Fruit fly (Drosophila melanogaster) whole organism, embryonic: Measurements from ENCODE around the gene CG5758.

Experiments
- Ada2b ChIP-seq: fragments of 200-800 bp; sonication (Bioruptor generic); IDR thresholded peaks from 2 replicates; pipeline ENCODE4 v1.3.6; 2022; ENCODE audit warnings: missing biosample characterization, missing genetic modification characterization
- CG10366 ChIP-seq: fragments of 200-800 bp; sonication (Bioruptor generic); IDR thresholded peaks from 2 replicates; pipeline ENCODE4 v1.3.6; 2022; ENCODE audit warnings: missing biosample characterization, missing genetic modification characterization
- CG13424 ChIP-seq: fragments of 200-800 bp; sonication (Bioruptor generic); optimal IDR thresholded peaks from 2 replicates; lab custom pipeline; 2019; ENCODE audit warnings: missing biosample characterization, mild to moderate bottlenecking, missing genetic modification characterization, moderate library complexity
- CG14441 ChIP-seq: fragments of 200-800 bp; sonication (Bioruptor generic); IDR thresholded peaks from 2 replicates; pipeline ENCODE4 v1.3.6; 2022; ENCODE audit warnings: missing biosample characterization, missing genetic modification characterization
- CG14667 ChIP-seq: fragments of 200-800 bp; sonication (Bioruptor generic); IDR thresholded peaks from 2 replicates; pipeline ENCODE4 v1.3.6; 2022; ENCODE audit warnings: missing biosample characterization, missing genetic modification characterization
- CG1603 ChIP-seq: fragments of 200-800 bp; sonication (Bioruptor generic); optimal IDR thresholded peaks from 2 replicates; lab custom pipeline; 2019; ENCODE audit warnings: missing biosample characterization, mild to moderate bottlenecking, missing genetic modification characterization, moderate library complexity
- CG16813 ChIP-seq: fragments of 200-800 bp; sonication (Bioruptor generic); IDR thresholded peaks from 3 replicates; pipeline ENCODE4 v1.3.6; 2022; ENCODE audit warnings: missing biosample characterization, missing genetic modification characterization; ENCODE audit not compliant: partially characterized antibody
- CG16815 ChIP-seq: fragments of 200-800 bp; sonication (Bioruptor generic); optimal IDR thresholded peaks from 3 replicates; lab custom pipeline; 2017; ENCODE audit warnings: missing biosample characterization, mild to moderate bottlenecking, missing genetic modification characterization
- CG18619 ChIP-seq: fragments of 200-800 bp; sonication (Bioruptor generic); optimal IDR thresholded peaks from 3 replicates; lab custom pipeline; 2017; ENCODE audit warnings: missing biosample characterization, mild to moderate bottlenecking, missing genetic modification characterization
- CG30020 ChIP-seq: fragments of 200-800 bp; optimal IDR thresholded peaks from 2 replicates; lab custom pipeline; 2019; ENCODE audit warnings: missing biosample characterization, mild to moderate bottlenecking, missing genetic modification characterization, moderate library complexity
- CG31224 ChIP-seq: fragments of 200-800 bp; sonication (Bioruptor generic); IDR thresholded peaks from 2 replicates; pipeline ENCODE4 v1.3.6; 2022; ENCODE audit warnings: missing biosample characterization, missing genetic modification characterization
- CG3163 ChIP-seq: fragments of 200-800 bp; sonication (Bioruptor generic); optimal IDR thresholded peaks from 3 replicates; lab custom pipeline; 2016; ENCODE audit warnings: missing biosample characterization, missing genetic modification characterization
- CG32767 ChIP-seq: fragments of 200-800 bp; sonication (Bioruptor generic); IDR thresholded peaks from 2 replicates; pipeline ENCODE4 v1.3.6; 2022; ENCODE audit warnings: missing biosample characterization, missing genetic modification characterization
- CG34422 ChIP-seq: fragments of 200-800 bp; sonication (Bioruptor generic); IDR thresholded peaks from 3 replicates; pipeline ENCODE4 v1.3.6; 2022; ENCODE audit warnings: missing biosample characterization, missing genetic modification characterization
- CG3995 ChIP-seq: fragments of 200-800 bp; sonication (Bioruptor generic); optimal IDR thresholded peaks from 3 replicates; lab custom pipeline; 2016; ENCODE audit warnings: missing biosample characterization, missing genetic modification characterization
- CG4282 ChIP-seq: fragments of 200-800 bp; sonication (Bioruptor generic); optimal IDR thresholded peaks from 2 replicates; lab custom pipeline; 2016; ENCODE audit warnings: missing biosample characterization, missing genetic modification characterization
- CG4404 ChIP-seq: fragments of 200-800 bp; sonication (Bioruptor generic); IDR thresholded peaks from 2 replicates; pipeline ENCODE4 v1.3.6; 2022; ENCODE audit warnings: missing biosample characterization, missing genetic modification characterization
- CG6683 ChIP-seq: fragments of 200-800 bp; sonication (Bioruptor generic); optimal IDR thresholded peaks from 2 replicates; lab custom pipeline; 2017; ENCODE audit warnings: missing biosample characterization, mild to moderate bottlenecking, missing genetic modification characterization, missing genetic modification reagents
- CG7839 ChIP-seq: fragments of 200-800 bp; sonication (Bioruptor generic); optimal IDR thresholded peaks from 3 replicates; lab custom pipeline; 2018; ENCODE audit warnings: missing biosample characterization, mild to moderate bottlenecking, missing genetic modification characterization, moderate library complexity
- CG8290 ChIP-seq, 3 experiments: fragments of 200-800 bp; sonication (Bioruptor generic); optimal IDR thresholded peaks; 2 replicates each; lab custom pipeline; 2016 to 2019; ENCODE audit warnings: missing biosample characterization in 3 of 3, missing genetic modification characterization in 3 of 3, mild to moderate bottlenecking in 2 of 3, moderate library complexity in 1 of 3
- CG8944 ChIP-seq: fragments of 200-800 bp; sonication (Bioruptor generic); optimal IDR thresholded peaks from 3 replicates; lab custom pipeline; 2016; ENCODE audit warnings: missing biosample characterization, missing genetic modification characterization
- CG9817 ChIP-seq: fragments of 200-800 bp; sonication (Bioruptor generic); optimal IDR thresholded peaks from 2 replicates; lab custom pipeline; 2018; ENCODE audit warnings: missing biosample characterization, mild to moderate bottlenecking, missing genetic modification characterization, moderate library complexity
- E2f2 ChIP-seq: fragments of 200-800 bp; sonication (Bioruptor generic); IDR thresholded peaks from 2 replicates; pipeline ENCODE4 v1.3.6; 2022; ENCODE audit warnings: missing biosample characterization, missing genetic modification characterization
- Lim3 ChIP-seq: fragments of 200-800 bp; sonication (Bioruptor generic); IDR thresholded peaks from 2 replicates; pipeline ENCODE4 v1.3.6; 2022; ENCODE audit warnings: missing biosample characterization, missing genetic modification characterization
- Max ChIP-seq: fragments of 200-800 bp; sonication (Bioruptor generic); optimal IDR thresholded peaks from 2 replicates; lab custom pipeline; 2016; ENCODE audit warnings: missing biosample characterization, mild to moderate bottlenecking, missing genetic modification characterization
- Mes4 ChIP-seq: fragments of 200-800 bp; sonication (Bioruptor generic); optimal IDR thresholded peaks from 2 replicates; lab custom pipeline; 2016; ENCODE audit warnings: missing biosample characterization, missing genetic modification characterization
- NC2α ChIP-seq: fragments of 200-800 bp; sonication (Bioruptor generic); optimal IDR thresholded peaks from 2 replicates; lab custom pipeline; 2016; ENCODE audit warnings: missing biosample characterization, missing genetic modification characterization
- NC2β ChIP-seq: fragments of 200-800 bp; sonication (Bioruptor generic); optimal IDR thresholded peaks from 2 replicates; lab custom pipeline; 2016; ENCODE audit warnings: missing biosample characterization, missing genetic modification characterization
- NK7.1 ChIP-seq: fragments of 200-800 bp; sonication (Bioruptor generic); optimal IDR thresholded peaks from 3 replicates; lab custom pipeline; 2016; ENCODE audit warnings: missing biosample characterization, missing genetic modification characterization
- Six4 ChIP-seq: fragments of 200-800 bp; sonication (Bioruptor generic); optimal IDR thresholded peaks from 2 replicates; lab custom pipeline; 2016; ENCODE audit warnings: missing biosample characterization, missing genetic modification characterization
- Sox100B ChIP-seq: fragments of 200-800 bp; sonication (Bioruptor generic); optimal IDR thresholded peaks from 3 replicates; lab custom pipeline; 2018; ENCODE audit warnings: missing biosample characterization, mild to moderate bottlenecking, missing genetic modification characterization
- TFAM ChIP-seq: fragments of 200-800 bp; sonication (Bioruptor generic); optimal IDR thresholded peaks from 2 replicates; lab custom pipeline; 2017; ENCODE audit warnings: missing biosample characterization, missing genetic modification characterization, inconsistent platforms
- ap ChIP-seq: fragments of 200-800 bp; sonication (Bioruptor generic); IDR thresholded peaks from 2 replicates; pipeline ENCODE4 v1.3.6; 2022; ENCODE audit warnings: missing biosample characterization, missing genetic modification characterization
- bigmax ChIP-seq: fragments of 200-800 bp; sonication (Bioruptor generic); optimal IDR thresholded peaks from 2 replicates; lab custom pipeline; 2018; ENCODE audit warnings: missing biosample characterization, mild to moderate bottlenecking, missing genetic modification characterization
- dan ChIP-seq: fragments of 200-800 bp; sonication (Bioruptor generic); IDR thresholded peaks from 2 replicates; pipeline ENCODE4 v1.3.6; 2022; ENCODE audit warnings: missing biosample characterization, missing genetic modification characterization
- fu2 ChIP-seq: fragments of 200-800 bp; sonication (Bioruptor generic); optimal IDR thresholded peaks from 2 replicates; lab custom pipeline; 2016; ENCODE audit warnings: missing biosample characterization, missing genetic modification characterization
- gce ChIP-seq: fragments of 200-800 bp; sonication (Bioruptor generic); IDR thresholded peaks from 3 replicates; pipeline ENCODE4 v1.3.6; 2022; ENCODE audit warnings: missing biosample characterization, missing genetic modification characterization
- grn ChIP-seq: fragments of 200-800 bp; sonication (Bioruptor generic); optimal IDR thresholded peaks from 3 replicates; lab custom pipeline; 2017; ENCODE audit warnings: missing biosample characterization, missing genetic modification characterization
- gt ChIP-seq: fragments of 200-800 bp; sonication (Bioruptor generic); IDR thresholded peaks from 2 replicates; pipeline ENCODE4 v1.3.6; 2022; ENCODE audit warnings: missing biosample characterization, missing genetic modification characterization
- kah ChIP-seq: fragments of 200-800 bp; sonication (Bioruptor generic); optimal IDR thresholded peaks from 2 replicates; lab custom pipeline; 2018; ENCODE audit warnings: missing biosample characterization, mild to moderate bottlenecking, missing genetic modification characterization
- lab ChIP-seq: fragments of 200-800 bp; sonication (Bioruptor generic); optimal IDR thresholded peaks from 3 replicates; lab custom pipeline; 2017; ENCODE audit warnings: missing biosample characterization, missing genetic modification characterization, mild to moderate bottlenecking, moderate library complexity, missing genetic modification reagents
- luna ChIP-seq: fragments of 200-800 bp; sonication (Bioruptor generic); optimal IDR thresholded peaks from 2 replicates; lab custom pipeline; 2016; ENCODE audit warnings: missing biosample characterization, missing genetic modification characterization
- nau ChIP-seq: fragments of 200-800 bp; sonication (Bioruptor generic); optimal IDR thresholded peaks from 3 replicates; lab custom pipeline; 2017; ENCODE audit warnings: missing biosample characterization, mild to moderate bottlenecking, missing genetic modification characterization, missing genetic modification reagents
- nom ChIP-seq: fragments of 200-800 bp; sonication (Bioruptor generic); optimal IDR thresholded peaks from 2 replicates; lab custom pipeline; 2017; ENCODE audit warnings: missing biosample characterization, missing genetic modification characterization, mild to moderate bottlenecking, moderate library complexity, missing genetic modification reagents
- pb ChIP-seq: fragments of 200-800 bp; sonication (Bioruptor generic); optimal IDR thresholded peaks from 3 replicates; lab custom pipeline; 2016; ENCODE audit warnings: missing biosample characterization, missing genetic modification characterization
- pum ChIP-seq: fragments of 200-800 bp; sonication (Bioruptor generic); optimal IDR thresholded peaks from 2 replicates; lab custom pipeline; 2016; ENCODE audit warnings: missing biosample characterization, missing genetic modification characterization
- tio ChIP-seq: fragments of 200-800 bp; sonication (Bioruptor generic); optimal IDR thresholded peaks from 2 replicates; lab custom pipeline; 2017; ENCODE audit warnings: missing biosample characterization, missing genetic modification characterization, inconsistent platforms
- ttk ChIP-seq: fragments of 200-800 bp; sonication (Bioruptor generic); IDR thresholded peaks from 2 replicates; pipeline ENCODE4 v2.1.2; 2022; ENCODE audit warnings: missing biosample characterization, missing genetic modification characterization
- tup ChIP-seq: fragments of 200-800 bp; sonication (Bioruptor generic); optimal IDR thresholded peaks from 2 replicates; lab custom pipeline; 2016; ENCODE audit warnings: missing biosample characterization, mild to moderate bottlenecking, missing genetic modification characterization, moderate library complexity
- unc-4 ChIP-seq: fragments of 200-800 bp; sonication (Bioruptor generic); IDR thresholded peaks from 2 replicates; pipeline ENCODE4 v1.3.6; 2022; ENCODE audit warnings: missing biosample characterization, missing genetic modification characterization; ENCODE audit not compliant: partially characterized antibody
- wor ChIP-seq: fragments of 200-800 bp; sonication (Bioruptor generic); IDR thresholded peaks from 2 replicates; pipeline ENCODE4 v1.3.6; 2022; ENCODE audit warnings: missing biosample characterization, missing genetic modification characterization

CG5758 gene

dm6 chr2L:18152172-18152639 is 32.4 kb downstream of the CG5758 start, which contains the start of gene Socs36E (continued):
- TF ChIP-seq Sox100B (GFP tag; lab: Kevin White, UChicago) (no peak), CG7839 (tag; lab: Kevin White, UChicago) (peak; percentile 22), kah (GFP tag; lab: Kevin White, UChicago) (no peak), ap (GFP tag; lab: Robert Waterston, UW) (no peak), CG8290 (GFP tag; optimal IDR thresholded peaks at IDR 0.05; lab: Kevin White, UChicago) (peak; percentile 54), CG8290 (tag; optimal IDR thresholded peaks at IDR 0.05; lab: Kevin White, UChicago) (peak in 1 of 2 experiments; percentile 95), CG16815 (GFP tag; lab: Kevin White, UChicago) (no peak), CG3995 (GFP tag; lab: Kevin White, UChicago) (peak; percentile 55), luna (no peak), Max (GFP tag; lab: Kevin White, UChicago) (no peak), ttk (GFP tag; lab: Robert Waterston, UW) (no peak), CG14441 (GFP tag; lab: Robert Waterston, UW) (no peak), CG16813 (GFP tag; lab: Robert Waterston, UW) (peak; percentile 65), NK7.1 (GFP tag; lab: Kevin White, UChicago) (no peak), gt (GFP tag; lab: Robert Waterston, UW) (no peak), pb (GFP tag; lab: Kevin White, UChicago) (no peak), wor (no peak), fu2 (no peak), nau (GFP tag; lab: Kevin White, UChicago) (no peak), bigmax (GFP tag; lab: Kevin White, UChicago) (no peak), CG8944 (peak; percentile 30), CG13424 (peak; percentile 29), CG10366 (GFP tag; lab: Robert Waterston, UW) (no peak), dan (GFP tag; lab: Robert Waterston, UW) (no peak), CG34422 (GFP tag; lab: Robert Waterston, UW) (peak; percentile 74; the same call in 2 of the 3 replicates), unc-4 (GFP tag; lab: Robert Waterston, UW) (peak; percentile 60), Mes4 (GFP tag; lab: Kevin White, UChicago) (peak; percentile 26), pum (GFP tag; lab: Kevin White, UChicago) (no peak), CG3163 (GFP tag; lab: Kevin White, UChicago) (peak; percentile 50), gce (GFP tag; lab: Robert Waterston, UW) (peak; percentile 53; the same call in 1 of the 3 replicates), CG4404 (GFP tag; lab: Robert Waterston, UW) (no peak), Six4 (GFP tag; lab: Kevin White, UChicago) (no peak), tio (GFP tag; lab: Kevin White, UChicago) (no peak), CG1603 (tag; lab: Kevin White, UChicago) (peak; percentile 95), grn (GFP tag; lab: Kevin White, UChicago) (no peak), NC2α (peak; percentile 42), Lim3 (GFP tag; lab: Robert Waterston, UW) (no peak), nom (GFP tag; lab: Kevin White, UChicago) (peak; percentile 41), CG32767 (GFP tag; lab: Robert Waterston, UW) (peak; percentile 58), NC2β (GFP tag; lab: Kevin White, UChicago) (peak; percentile 70), CG6683 (GFP tag; lab: Kevin White, UChicago) (peak; percentile 2), CG14667 (GFP tag; lab: Robert Waterston, UW) (no peak), tup (GFP tag; lab: Kevin White, UChicago) (no peak), CG30020 (no peak), CG9817 (tag; lab: Kevin White, UChicago) (peak; percentile 28), CG18619 (GFP tag; lab: Kevin White, UChicago) (peak; percentile 7), CG31224 (no peak), CG4282 (GFP tag; lab: Kevin White, UChicago) (peak; percentile 28), E2f2 (GFP tag; lab: Robert Waterston, UW) (peak; percentile 68), Ada2b (no peak), lab (GFP tag; lab: Kevin White, UChicago) (peak; percentile 10), TFAM (no peak)
